Fruit fly (Drosophila melanogaster): ENCODE results near the gene Lcp65Af.
A peak's percentile ranks its signal among the peaks of the same experiment; 100 is the strongest.

Gene Lcp65Af

dm6 chr3L:6094697-6095096 is 41.9 kb downstream of the Lcp65Af start, which contains the start of the genes CG10467 and loj (continued):
- TF ChIP-seq vvl (GFP tag; IDR thresholded peaks at IDR 0.05) (peak; percentile 97), CG4360 (GFP tag; IDR thresholded peaks at IDR 0.05) (peak; percentile 53), Sox100B (GFP tag; optimal IDR thresholded peaks at IDR 0.05) (peak; percentile 88), CG10543 (GFP tag; optimal IDR thresholded peaks at IDR 0.05) (peak; percentile 91), esg (GFP tag; conservative IDR thresholded peaks at IDR 0.05) (peak; percentile 98), CG1233 (GFP tag; optimal IDR thresholded peaks at IDR 0.05) (peak; percentile 93), H15 (GFP tag; IDR thresholded peaks at IDR 0.05) (peak; percentile 96), her (GFP tag; optimal IDR thresholded peaks at IDR 0.05) (peak; percentile 45), fd102C (GFP tag; optimal IDR thresholded peaks at IDR 0.05) (peak; percentile 70), Ets97D (GFP tag; optimal IDR thresholded peaks at IDR 0.05) (peak; percentile 65), lbe (GFP tag; optimal IDR thresholded peaks at IDR 0.05) (peak; percentile 75), ham (GFP tag; IDR thresholded peaks at IDR 0.05) (peak; percentile 91), CG7987 (GFP tag; optimal IDR thresholded peaks at IDR 0.05) (peak; percentile 73), bigmax (GFP tag; optimal IDR thresholded peaks at IDR 0.05) (no peak), Poxn (GFP tag; IDR thresholded peaks at IDR 0.05) (peak; percentile 93), CG17568 (GFP tag; optimal IDR thresholded peaks at IDR 0.05) (peak; percentile 81), Rx (GFP tag; IDR thresholded peaks at IDR 0.05) (peak; percentile 94), CG33557 (GFP tag; optimal IDR thresholded peaks at IDR 0.05) (peak; percentile 92), pzg (GFP tag; optimal IDR thresholded peaks at IDR 0.05) (peak; percentile 63), unpg (GFP tag; optimal IDR thresholded peaks at IDR 0.05) (peak; percentile 96), scrt (GFP tag; optimal IDR thresholded peaks at IDR 0.05) (peak; percentile 98), gcm (GFP tag; optimal IDR thresholded peaks at IDR 0.05) (peak; percentile 88), CG4328 (GFP tag; optimal IDR thresholded peaks at IDR 0.05) (peak; percentile 91), CG9609 (GFP tag; optimal IDR thresholded peaks at IDR 0.05) (peak; percentile 80), pho (GFP tag; optimal IDR thresholded peaks at IDR 0.05) (peak; percentile 85), Sin3A (optimal IDR thresholded peaks at IDR 0.05) (peak; percentile 50), grau (tag; optimal IDR thresholded peaks at IDR 0.05) (peak; percentile 95), vfl (GFP tag; optimal IDR thresholded peaks at IDR 0.05) (peak; percentile 86), CG7372 (GFP tag; IDR thresholded peaks at IDR 0.05) (peak; percentile 97), sens-2 (GFP tag; IDR thresholded peaks at IDR 0.05) (peak; percentile 87), CG2129 (GFP tag; IDR thresholded peaks at IDR 0.05; ENCODE audit: partially characterized antibody) (peak; percentile 63), grn (GFP tag; optimal IDR thresholded peaks at IDR 0.05) (peak; percentile 67), fru (optimal IDR thresholded peaks at IDR 0.05) (no peak), CG31224 (GFP tag; IDR thresholded peaks at IDR 0.05) (peak; percentile 93), croc (GFP tag; conservative IDR thresholded peaks at IDR 0.05) (peak; percentile 97), ssp (GFP tag; IDR thresholded peaks at IDR 0.05) (peak; percentile 93), slou (GFP tag; optimal IDR thresholded peaks at IDR 0.05) (peak; percentile 96), gce (GFP tag; IDR thresholded peaks at IDR 0.05) (peak; percentile 90), CG14710 (tag; optimal IDR thresholded peaks at IDR 0.05) (peak; percentile 97), CG13775 (GFP tag; optimal IDR thresholded peaks at IDR 0.05) (peak; percentile 96), CG18764 (GFP tag; optimal IDR thresholded peaks at IDR 0.05) (peak; percentile 92), Nf-YB (GFP tag; optimal IDR thresholded peaks at IDR 0.05) (peak; percentile 82), CG14014 (GFP tag; IDR thresholded peaks at IDR 0.05) (peak; percentile 97), ase (GFP tag; IDR thresholded peaks at IDR 0.05) (peak; percentile 96), unc-4 (GFP tag; IDR thresholded peaks at IDR 0.05; ENCODE audit: partially characterized antibody) (peak; percentile 72), dm (GFP tag; optimal IDR thresholded peaks at IDR 0.05) (peak; percentile 66), nau (GFP tag; optimal IDR thresholded peaks at IDR 0.05) (peak; percentile 79), HmgD (GFP tag; optimal IDR thresholded peaks at IDR 0.05) (peak; percentile 49), NC2β (GFP tag; optimal IDR thresholded peaks at IDR 0.05) (peak; percentile 65), CG17361 (GFP tag; IDR thresholded peaks at IDR 0.05) (peak; percentile 93), repo (GFP tag; optimal IDR thresholded peaks at IDR 0.05) (peak; percentile 34), CG9215 (GFP tag; IDR thresholded peaks at IDR 0.05) (peak; percentile 96)

All from whole organism, embryonic.